Worm (Caenorhabditis elegans): ENCODE measurements around the gene pap-1.

DNA sequence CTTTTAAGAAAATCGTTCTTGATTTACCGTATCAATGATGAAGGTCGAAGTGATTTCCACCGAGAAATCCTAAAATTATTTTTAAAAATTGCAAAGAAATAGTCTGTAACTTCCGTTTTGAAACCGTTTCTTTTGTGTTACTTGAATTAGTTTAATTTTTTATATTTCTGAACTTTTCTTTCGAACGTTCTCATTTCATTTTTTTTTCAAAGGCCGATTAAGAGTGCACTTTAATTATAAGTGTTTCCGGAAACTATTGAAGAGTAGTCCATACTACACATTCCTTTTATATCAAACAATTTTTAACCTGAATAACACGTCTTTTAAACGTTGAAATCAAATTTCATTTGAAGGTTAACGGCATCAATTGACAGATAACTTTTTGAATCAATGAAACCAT lies 25.9 kb downstream of the pap-1 start:
- TF ChIP-seq flt-1 (GFP tag; IDR thresholded peaks at IDR 0.05): no peak
- TF ChIP-seq ztf-29 (GFP tag; IDR thresholded peaks at IDR 0.05): no peak
- TF ChIP-seq T22C8.4 (GFP tag; IDR thresholded peaks at IDR 0.05): no peak
- no peak for TF ChIP-seq med-1 (GFP tag; optimal IDR thresholded peaks at IDR 0.05; ENCODE audit: insufficient read depth)
- no peak for TF ChIP-seq cog-1 (tag; optimal IDR thresholded peaks at IDR 0.05)
- TF ChIP-seq ztf-23 (GFP tag; IDR thresholded peaks at IDR 0.05): no peak
- TF ChIP-seq klf-2 (GFP tag; conservative IDR thresholded peaks at IDR 0.05): no peak
- TF ChIP-seq ref-1 (GFP tag; conservative IDR thresholded peaks at IDR 0.05): no peak

Measured in whole organism, midembryonic.